Worm (Caenorhabditis elegans): ENCODE results near the gene str-47.

ce11 chrV:7603404-7603803 lies 42.1 kb upstream of the str-47 start, which contains the start of gene C50E3.11:
- TF ChIP-seq R02D3.7 (tag; optimal IDR thresholded peaks at IDR 0.05): no peak
- no peak for TF ChIP-seq ztf-4 (tag; optimal IDR thresholded peaks at IDR 0.05)
- TF ChIP-seq nhr-12 (tag; optimal IDR thresholded peaks at IDR 0.05): no peak
- no peak for TF ChIP-seq dmd-4 (tag; optimal IDR thresholded peaks at IDR 0.05)
- TF ChIP-seq nhr-10 (tag; optimal IDR thresholded peaks at IDR 0.05): no peak
- no peak for TF ChIP-seq unc-39 (tag; optimal IDR thresholded peaks at IDR 0.05)
- no peak for TF ChIP-seq ama-1 (optimal IDR thresholded peaks at IDR 0.05)
- no peak for TF ChIP-seq lsy-2 (tag; optimal IDR thresholded peaks at IDR 0.05)
- TF ChIP-seq nhr-11 (tag; optimal IDR thresholded peaks at IDR 0.05): no peak
- no peak for TF ChIP-seq unc-62 (GFP tag; optimal IDR thresholded peaks at IDR 0.05)
- no peak for TF ChIP-seq ztf-11 (tag; optimal IDR thresholded peaks at IDR 0.05)
